Worm (Caenorhabditis elegans) whole organism, L3 larva: ENCODE measurements around the gene odr-2.

Experiments used
- aly-2 ChIP-seq: fragments of 150-350 bp; optimal IDR thresholded peaks from 2 replicates; lab custom pipeline; 2014; ENCODE audit warnings: missing biosample characterization, missing genetic modification characterization
- elt-2 ChIP-seq: sonication (generic microtip); optimal IDR thresholded peaks from 2 replicates; lab custom pipeline; 2016; ENCODE audit warnings: missing genetic modification reagents, mild to moderate bottlenecking, missing genetic modification characterization, missing compliant biosample characterization
- fos-1 ChIP-seq: fragments of 150-350 bp; optimal IDR thresholded peaks from 2 replicates; lab custom pipeline; 2014; ENCODE audit warnings: missing biosample characterization, missing genetic modification characterization
- mdl-1 ChIP-seq: fragments of 150-350 bp; optimal IDR thresholded peaks from 2 replicates; lab custom pipeline; 2014; ENCODE audit warnings: missing biosample characterization, missing genetic modification characterization
- nhr-11 ChIP-seq: fragments of 150-350 bp; optimal IDR thresholded peaks from 2 replicates; lab custom pipeline; 2014; ENCODE audit warnings: missing biosample characterization, missing genetic modification characterization
- nhr-12 ChIP-seq: fragments of 150-350 bp; optimal IDR thresholded peaks from 2 replicates; lab custom pipeline; 2014; ENCODE audit warnings: missing biosample characterization, missing genetic modification characterization
- nhr-237 ChIP-seq: fragments of 150-350 bp; optimal IDR thresholded peaks from 2 replicates; lab custom pipeline; 2014; ENCODE audit warnings: missing biosample characterization, missing genetic modification characterization
- skn-1 ChIP-seq: fragments of 150-350 bp; optimal IDR thresholded peaks from 2 replicates; lab custom pipeline; 2014; ENCODE audit warnings: missing biosample characterization, missing genetic modification characterization
- unc-62 ChIP-seq: fragments of 150-350 bp; sonication (generic microtip); optimal IDR thresholded peaks from 4 replicates; lab custom pipeline; 2014; ENCODE audit warnings: missing biosample characterization, missing genetic modification reagents, missing genetic modification characterization

- TF ChIP-seq fos-1 (no peak), aly-2 (tag; lab: Kevin White, UChicago) (no peak), elt-2 (tag; lab: Kevin White, UChicago) (no peak), unc-62 (GFP tag; lab: Kevin White, UChicago) (no peak), mdl-1 (tag; lab: Kevin White, UChicago) (no peak), nhr-11 (no peak), skn-1 (tag; lab: Kevin White, UChicago) (no peak), nhr-237 (tag; lab: Kevin White, UChicago) (no peak), nhr-12 (tag; lab: Kevin White, UChicago) (no peak)
Measured at ce11 chrV:7084612-7085139, 18.7 kb upstream of the odr-2 start, which contains the start of gene mys-1.
